Fruit fly (Drosophila melanogaster) whole organism, prepupa: ENCODE data around the gene CG7943.

ENCODE experiments used
- Blimp-1 ChIP-seq: fragments of 200-800 bp; sonication (Bioruptor generic); optimal IDR thresholded peaks from 3 replicates; lab custom pipeline; 2017; ENCODE audit warnings: missing biosample characterization, missing genetic modification characterization, mild to moderate bottlenecking, moderate library complexity, missing genetic modification reagents
- CG10631 ChIP-seq: fragments of 200-800 bp; sonication (Bioruptor generic); optimal IDR thresholded peaks from 2 replicates; lab custom pipeline; 2016; ENCODE audit warnings: missing biosample characterization, missing genetic modification characterization
- CG10669 ChIP-seq: fragments of 200-800 bp; sonication (Bioruptor generic); optimal IDR thresholded peaks from 3 replicates; lab custom pipeline; 2018; ENCODE audit warnings: missing biosample characterization, mild to moderate bottlenecking, missing genetic modification characterization, moderate library complexity
- CG15336 ChIP-seq: fragments of 200-800 bp; sonication (Bioruptor generic); IDR thresholded peaks from 2 replicates; pipeline ENCODE4 v1.3.6; 2022; ENCODE audit warnings: missing biosample characterization, missing genetic modification characterization
- CG1621 ChIP-seq: fragments of 200-800 bp; sonication (Bioruptor generic); optimal IDR thresholded peaks from 3 replicates; lab custom pipeline; 2018; ENCODE audit warnings: missing biosample characterization, mild to moderate bottlenecking, missing genetic modification characterization
- CG16779 ChIP-seq: fragments of 200-800 bp; sonication (Bioruptor generic); optimal IDR thresholded peaks from 3 replicates; lab custom pipeline; 2017; ENCODE audit warnings: missing biosample characterization, mild to moderate bottlenecking, missing genetic modification characterization
- CG3032 ChIP-seq: fragments of 200-800 bp; optimal IDR thresholded peaks from 2 replicates; lab custom pipeline; 2019; ENCODE audit warnings: missing biosample characterization, mild to moderate bottlenecking, missing genetic modification characterization, moderate library complexity
- CG31627 ChIP-seq: fragments of 200-800 bp; sonication (Bioruptor generic); optimal IDR thresholded peaks from 3 replicates; lab custom pipeline; 2016; ENCODE audit warnings: missing biosample characterization, missing genetic modification characterization
- CG34406 ChIP-seq: fragments of 200-800 bp; sonication (Bioruptor generic); optimal IDR thresholded peaks from 3 replicates; lab custom pipeline; 2016; ENCODE audit warnings: missing biosample characterization, missing genetic modification characterization
- CG3919 ChIP-seq: fragments of 200-800 bp; sonication (Bioruptor generic); optimal IDR thresholded peaks from 3 replicates; lab custom pipeline; 2016; ENCODE audit warnings: missing biosample characterization, missing genetic modification characterization
- CG6276 ChIP-seq: fragments of 200-800 bp; sonication (Bioruptor generic); optimal IDR thresholded peaks from 2 replicates; lab custom pipeline; 2017; ENCODE audit warnings: missing biosample characterization, mild to moderate bottlenecking, missing genetic modification characterization
- CG6792 ChIP-seq: fragments of 200-800 bp; sonication (Bioruptor generic); optimal IDR thresholded peaks from 3 replicates; lab custom pipeline; 2016; ENCODE audit warnings: missing biosample characterization, missing genetic modification characterization
- CG6808 ChIP-seq: fragments of 200-800 bp; sonication (Bioruptor generic); optimal IDR thresholded peaks from 3 replicates; lab custom pipeline; 2017; ENCODE audit warnings: missing biosample characterization, missing genetic modification characterization, mild to moderate bottlenecking, moderate library complexity, missing genetic modification reagents
- CG6854 ChIP-seq: fragments of 200-800 bp; sonication (Bioruptor generic); optimal IDR thresholded peaks from 2 replicates; lab custom pipeline; 2017; ENCODE audit warnings: missing biosample characterization, mild to moderate bottlenecking, missing genetic modification characterization
- CG7368 ChIP-seq: fragments of 200-800 bp; sonication (Bioruptor generic); optimal IDR thresholded peaks from 3 replicates; lab custom pipeline; 2016; ENCODE audit warnings: missing biosample characterization, missing genetic modification characterization
- CG8319 ChIP-seq: fragments of 200-800 bp; sonication (Bioruptor generic); optimal IDR thresholded peaks from 3 replicates; lab custom pipeline; 2016; ENCODE audit warnings: missing biosample characterization, missing genetic modification characterization
- CG8632 ChIP-seq: fragments of 200-800 bp; sonication (Bioruptor generic); optimal IDR thresholded peaks from 3 replicates; lab custom pipeline; 2016; ENCODE audit warnings: missing biosample characterization, missing genetic modification characterization
- CG9139 ChIP-seq: fragments of 200-800 bp; sonication (Bioruptor generic); optimal IDR thresholded peaks from 3 replicates; lab custom pipeline; 2017; ENCODE audit warnings: missing biosample characterization, mild to moderate bottlenecking, missing genetic modification characterization
- Eip75B ChIP-seq: fragments of 200-800 bp; sonication (Bioruptor generic); optimal IDR thresholded peaks from 3 replicates; lab custom pipeline; 2016; ENCODE audit warnings: missing biosample characterization, missing genetic modification characterization
- Eip78C ChIP-seq: fragments of 200-800 bp; sonication (Bioruptor generic); peaks from one replicate; lab custom pipeline; 2016; ENCODE audit warnings: missing biosample characterization, missing genetic modification characterization
- Eip93F ChIP-seq: fragments of 200-800 bp; sonication (Bioruptor generic); optimal IDR thresholded peaks from 2 replicates; lab custom pipeline; 2016; ENCODE audit warnings: missing biosample characterization, mild to moderate bottlenecking, missing genetic modification characterization
- Ets21C ChIP-seq: fragments of 200-800 bp; sonication (Bioruptor generic); optimal IDR thresholded peaks from 3 replicates; lab custom pipeline; 2016; ENCODE audit warnings: missing biosample characterization, missing genetic modification characterization
- Ets96B ChIP-seq: fragments of 200-800 bp; optimal IDR thresholded peaks from 2 replicates; lab custom pipeline; 2019; ENCODE audit warnings: missing biosample characterization, mild to moderate bottlenecking, missing genetic modification characterization, moderate library complexity
- Gug ChIP-seq: fragments of 200-800 bp; sonication (Bioruptor generic); IDR thresholded peaks from 2 replicates; pipeline ENCODE4 v1.3.6; 2022; ENCODE audit warnings: missing biosample characterization, missing genetic modification characterization
- Hr38 ChIP-seq: sonication (Bioruptor generic); optimal IDR thresholded peaks from 2 replicates; lab custom pipeline; 2016; ENCODE audit warnings: missing biosample characterization, missing genetic modification characterization
- Hr39 ChIP-seq: fragments of 200-800 bp; sonication (Bioruptor generic); optimal IDR thresholded peaks from 2 replicates; lab custom pipeline; 2016; ENCODE audit warnings: missing biosample characterization, missing genetic modification characterization
- Hr4 ChIP-seq: fragments of 200-800 bp; sonication (Bioruptor generic); optimal IDR thresholded peaks from 3 replicates; lab custom pipeline; 2016; ENCODE audit warnings: missing biosample characterization, missing genetic modification characterization
- Lpt ChIP-seq: fragments of 200-800 bp; sonication (Bioruptor generic); optimal IDR thresholded peaks from 3 replicates; lab custom pipeline; 2016; ENCODE audit warnings: missing biosample characterization, missing genetic modification characterization
- Met ChIP-seq: fragments of 200-800 bp; sonication (Bioruptor generic); optimal IDR thresholded peaks from 3 replicates; lab custom pipeline; 2016; ENCODE audit warnings: missing biosample characterization, missing genetic modification characterization
- OdsH ChIP-seq: fragments of 200-800 bp; sonication (Bioruptor generic); optimal IDR thresholded peaks from 3 replicates; lab custom pipeline; 2016; ENCODE audit warnings: missing biosample characterization, missing genetic modification characterization
- Sox102F ChIP-seq: fragments of 200-800 bp; sonication (Bioruptor generic); optimal IDR thresholded peaks from 2 replicates; lab custom pipeline; 2016; ENCODE audit warnings: missing biosample characterization, mild to moderate bottlenecking, missing genetic modification characterization
- achi ChIP-seq: fragments of 200-800 bp; sonication (Bioruptor generic); optimal IDR thresholded peaks from 3 replicates; lab custom pipeline; 2016; ENCODE audit warnings: missing biosample characterization, missing genetic modification characterization
- cyc ChIP-seq: fragments of 200-800 bp; sonication (Bioruptor generic); optimal IDR thresholded peaks from 3 replicates; lab custom pipeline; 2016; ENCODE audit warnings: missing biosample characterization, missing genetic modification characterization
- dac ChIP-seq: fragments of 200-800 bp; sonication (Bioruptor generic); optimal IDR thresholded peaks from 2 replicates; lab custom pipeline; 2017; ENCODE audit warnings: missing biosample characterization, mild to moderate bottlenecking, missing genetic modification characterization
- eg ChIP-seq: fragments of 200-800 bp; sonication (Bioruptor generic); IDR thresholded peaks from 3 replicates; pipeline ENCODE4 v1.3.6; 2022; ENCODE audit warnings: missing biosample characterization, missing genetic modification characterization
- esn ChIP-seq: fragments of 200-800 bp; sonication (Bioruptor generic); optimal IDR thresholded peaks from 2 replicates; lab custom pipeline; 2016; ENCODE audit warnings: missing biosample characterization, mild to moderate bottlenecking, missing genetic modification characterization, moderate library complexity
- fd59A ChIP-seq: fragments of 200-800 bp; sonication (Bioruptor generic); optimal IDR thresholded peaks from 2 replicates; lab custom pipeline; 2017; ENCODE audit warnings: missing biosample characterization, mild to moderate bottlenecking, missing genetic modification characterization, missing genetic modification reagents
- fd85E ChIP-seq: fragments of 200-800 bp; sonication (Bioruptor generic); optimal IDR thresholded peaks from 3 replicates; lab custom pipeline; 2016; ENCODE audit warnings: missing biosample characterization, missing genetic modification characterization
- fkh ChIP-seq: fragments of 200-800 bp; sonication (Bioruptor generic); optimal IDR thresholded peaks from 3 replicates; lab custom pipeline; 2017; ENCODE audit warnings: missing biosample characterization, mild to moderate bottlenecking, missing genetic modification characterization, moderate library complexity
- lz ChIP-seq: fragments of 200-800 bp; sonication (Bioruptor generic); optimal IDR thresholded peaks from 3 replicates; lab custom pipeline; 2016; ENCODE audit warnings: missing biosample characterization, missing genetic modification characterization
- net ChIP-seq: fragments of 200-800 bp; sonication (Bioruptor generic); optimal IDR thresholded peaks from 3 replicates; lab custom pipeline; 2016; ENCODE audit warnings: missing biosample characterization, missing genetic modification characterization
- pdm3 ChIP-seq: fragments of 200-800 bp; sonication (Bioruptor generic); optimal IDR thresholded peaks from 3 replicates; lab custom pipeline; 2016; ENCODE audit warnings: missing biosample characterization, missing genetic modification characterization
- salr ChIP-seq, 2 experiments: fragments of 200-800 bp; sonication (Bioruptor generic); optimal IDR thresholded peaks; 3 replicates each; lab custom pipeline; 2016 to 2018; ENCODE audit warnings: missing biosample characterization in 2 of 2, missing genetic modification characterization in 2 of 2, mild to moderate bottlenecking in 1 of 2
- ss ChIP-seq, 2 experiments: fragments of 200-800 bp; sonication (Bioruptor generic); optimal IDR thresholded peaks; 2 replicates in 1 of 2; 3 replicates in 1 of 2; lab custom pipeline; 2017 to 2018; ENCODE audit warnings: mild to moderate bottlenecking in 2 of 2, missing biosample characterization in 2 of 2, missing genetic modification characterization in 2 of 2, moderate library complexity in 1 of 2
- svp ChIP-seq: fragments of 200-800 bp; sonication (Bioruptor generic); peaks from one replicate; lab custom pipeline; 2016; ENCODE audit warnings: missing biosample characterization, missing genetic modification characterization
- topi ChIP-seq: fragments of 200-800 bp; sonication (Bioruptor generic); optimal IDR thresholded peaks from 3 replicates; lab custom pipeline; 2016; ENCODE audit warnings: missing biosample characterization, missing genetic modification characterization
- vri ChIP-seq: fragments of 200-800 bp; sonication (Bioruptor generic); optimal IDR thresholded peaks from 3 replicates; lab custom pipeline; 2016; ENCODE audit warnings: missing biosample characterization, mild to moderate bottlenecking, missing genetic modification characterization

The CG7943 gene

dm6 chr3R:30013909-30014308, 32.4 kb upstream of the CG7943 start (continued):
- TF ChIP-seq OdsH (GFP tag; lab: Kevin White, UChicago) (no peak), CG6792 (GFP tag; lab: Kevin White, UChicago) (no peak), CG6276 (peak; percentile 86), Blimp-1 (peak; percentile 5), fd59A (GFP tag; lab: Kevin White, UChicago) (no peak), CG8632 (GFP tag; lab: Kevin White, UChicago) (no peak), ss (GFP tag; optimal IDR thresholded peaks at IDR 0.05; lab: Kevin White, UChicago) (peak; percentile 88 to 90)

DNA sequence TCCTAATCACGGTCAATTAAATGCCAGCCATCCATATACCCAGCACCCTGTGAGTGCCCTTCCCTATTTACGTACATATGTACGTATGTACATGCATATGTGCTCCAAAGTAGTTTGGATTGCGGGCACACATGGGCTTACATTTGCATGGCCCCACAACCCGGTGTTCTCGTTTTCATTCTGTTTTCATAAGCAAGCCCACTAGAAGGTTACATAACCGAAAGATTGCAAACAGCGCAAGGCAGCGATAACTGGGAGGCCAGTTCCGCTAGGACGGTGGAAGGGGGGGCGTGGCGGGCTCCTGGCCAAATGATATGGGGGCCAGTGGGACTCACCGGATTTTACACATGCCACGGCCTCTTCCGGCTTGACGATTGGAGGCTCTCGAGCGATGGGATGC, 31.8 kb upstream of the CG7943 start:
- TF ChIP-seq vri (GFP tag; lab: Kevin White, UChicago) (no peak), CG15336 (GFP tag; lab: Robert Waterston, UW) (no peak), Ets96B (no peak), Hr39 (no peak), fkh (GFP tag; lab: Kevin White, UChicago) (no peak), Eip93F (no peak)

- TF ChIP-seq fd85E (GFP tag; lab: Kevin White, UChicago), result no peak
- TF ChIP-seq fkh (GFP tag; lab: Kevin White, UChicago), result peak; percentile 7
- peak; percentile 39 for TF ChIP-seq lz (GFP tag; lab: Kevin White, UChicago)
- no peak for TF ChIP-seq CG8632 (GFP tag; lab: Kevin White, UChicago)
- TF ChIP-seq CG1621 (tag; lab: Kevin White, UChicago), result peak; percentile 61
- no peak for TF ChIP-seq CG7368 (GFP tag; lab: Kevin White, UChicago)
- TF ChIP-seq vri (GFP tag; lab: Kevin White, UChicago), result peak; percentile 71
- TF ChIP-seq svp (GFP tag; lab: Kevin White, UChicago), result peak; percentile 44
- no peak for TF ChIP-seq achi
- peak; percentile 60; the same call in 2 of the 3 replicates for TF ChIP-seq eg
- peak; percentile 31 for TF ChIP-seq CG6808 (GFP tag; lab: Kevin White, UChicago)
- TF ChIP-seq net, result peak; percentile 45
- TF ChIP-seq CG6854 (GFP tag; lab: Kevin White, UChicago), result peak; percentile 73
- TF ChIP-seq Blimp-1, result no peak
- no peak for TF ChIP-seq CG10631 (GFP tag; lab: Kevin White, UChicago)
- TF ChIP-seq CG10669 (GFP tag; lab: Kevin White, UChicago), result no peak
- no peak for TF ChIP-seq Met
- TF ChIP-seq ss (GFP tag; optimal IDR thresholded peaks at IDR 0.05; lab: Kevin White, UChicago), result peak; percentile 65 to 68
- peak; percentile 75 for TF ChIP-seq Eip78C
- TF ChIP-seq CG34406 (GFP tag; lab: Kevin White, UChicago), result peak; percentile 7
- no peak for TF ChIP-seq Lpt (GFP tag; lab: Kevin White, UChicago)
- no peak for TF ChIP-seq Gug (GFP tag; lab: Robert Waterston, UW)
- no peak for TF ChIP-seq dac (GFP tag; lab: Kevin White, UChicago)
- peak; percentile 14 for TF ChIP-seq topi
- TF ChIP-seq CG9139 (GFP tag; lab: Kevin White, UChicago), result peak; percentile 66
- TF ChIP-seq CG3032 (tag; lab: Kevin White, UChicago), result no peak
- peak; percentile 13 for TF ChIP-seq cyc (GFP tag; lab: Kevin White, UChicago)
- TF ChIP-seq Sox102F, result peak; percentile 25
- peak; percentile 16 for TF ChIP-seq CG6792 (GFP tag; lab: Kevin White, UChicago)
- TF ChIP-seq Hr4 (GFP tag; lab: Kevin White, UChicago), result no peak
- peak; percentile 50 for TF ChIP-seq esn (GFP tag; lab: Kevin White, UChicago)
- TF ChIP-seq CG3919 (GFP tag; lab: Kevin White, UChicago), result peak; percentile 65
- no peak for TF ChIP-seq salr (GFP tag; optimal IDR thresholded peaks at IDR 0.05; lab: Kevin White, UChicago)
- no peak for TF ChIP-seq Ets21C (GFP tag; lab: Kevin White, UChicago)
- no peak for TF ChIP-seq OdsH (GFP tag; lab: Kevin White, UChicago)
- TF ChIP-seq Hr39, result no peak
- no peak for TF ChIP-seq CG8319 (GFP tag; lab: Kevin White, UChicago)
- peak; percentile 52 for TF ChIP-seq CG16779 (tag; lab: Kevin White, UChicago)
- TF ChIP-seq Eip75B (GFP tag; lab: Kevin White, UChicago), result peak; percentile 42
- TF ChIP-seq CG15336 (GFP tag; lab: Robert Waterston, UW), result peak; percentile 46; the same call in 1 of the 2 replicates
- no peak for TF ChIP-seq pdm3 (GFP tag; lab: Kevin White, UChicago)
- TF ChIP-seq Hr38 (GFP tag; lab: Kevin White, UChicago), result no peak
- TF ChIP-seq CG31627, result peak; percentile 10
Observed at dm6 chr3R:30014977-30015514, 31.2 kb upstream of the CG7943 start, which contains the start of gene CG7920. Gene CG7920, minus strand, starts transcription at chr3R:30015284.
